Fruit fly (Drosophila melanogaster): ENCODE measurements around the gene Mur18B.
A peak's percentile ranks its signal among the peaks of the same experiment; 100 is the strongest.

Mur18B gene

dm6 chrX:19201630-19202029 lies 11.4 kb upstream of the Mur18B start, which contains the start of gene CG7990 (continued):
- TF ChIP-seq CG4820 (GFP tag; optimal IDR thresholded peaks at IDR 0.05) = no peak
- no peak for TF ChIP-seq CG11398 (GFP tag; optimal IDR thresholded peaks at IDR 0.05)
- TF ChIP-seq Nf-YB (GFP tag; optimal IDR thresholded peaks at IDR 0.05) = no peak
- TF ChIP-seq zf30C (GFP tag; optimal IDR thresholded peaks at IDR 0.05) = no peak
- TF ChIP-seq Trl (optimal IDR thresholded peaks at IDR 0.05) = no peak
- TF ChIP-seq Trl (GFP tag; optimal IDR thresholded peaks at IDR 0.05) = no peak
- TF ChIP-seq cato (GFP tag; optimal IDR thresholded peaks at IDR 0.05; ENCODE audit: borderline replicate concordance) = no peak
- no peak for TF ChIP-seq CG1832 (GFP tag; optimal IDR thresholded peaks at IDR 0.05)
- no peak for TF ChIP-seq fd64A (GFP tag; optimal IDR thresholded peaks at IDR 0.05)
- TF ChIP-seq Ets97D (GFP tag; optimal IDR thresholded peaks at IDR 0.05) = peak; percentile 32
- TF ChIP-seq CG11085 (GFP tag; IDR thresholded peaks at IDR 0.05) = no peak
- no peak for TF ChIP-seq fru (optimal IDR thresholded peaks at IDR 0.05)
- no peak for TF ChIP-seq pan (optimal IDR thresholded peaks at IDR 0.05)
- TF ChIP-seq pan (GFP tag; optimal IDR thresholded peaks at IDR 0.05 in 1 of 2, IDR thresholded peaks at IDR 0.05 in 1 of 2) = no peak
- TF ChIP-seq Myb (GFP tag; optimal IDR thresholded peaks at IDR 0.05) = peak; percentile 78
- no peak for TF ChIP-seq Atf6 (GFP tag; IDR thresholded peaks at IDR 0.05)
- TF ChIP-seq D (optimal IDR thresholded peaks at IDR 0.05) = no peak
- TF ChIP-seq D (GFP tag; optimal IDR thresholded peaks at IDR 0.05) = no peak
- no peak for TF ChIP-seq CG11247 (GFP tag; IDR thresholded peaks at IDR 0.05)
- TF ChIP-seq Dad (GFP tag; optimal IDR thresholded peaks at IDR 0.05) = no peak
- TF ChIP-seq Lim3 (GFP tag; IDR thresholded peaks at IDR 0.05) = no peak
- TF ChIP-seq CG2199 (GFP tag; IDR thresholded peaks at IDR 0.05) = no peak
- no peak for TF ChIP-seq C15 (GFP tag; IDR thresholded peaks at IDR 0.05)
- TF ChIP-seq CG2116 (GFP tag; optimal IDR thresholded peaks at IDR 0.05) = no peak
- no peak for TF ChIP-seq Bteb2 (GFP tag; optimal IDR thresholded peaks at IDR 0.05)
- TF ChIP-seq CG15269 (tag; optimal IDR thresholded peaks at IDR 0.05) = no peak
- no peak for TF ChIP-seq croc (GFP tag; conservative IDR thresholded peaks at IDR 0.05)
- no peak for TF ChIP-seq otp (GFP tag; IDR thresholded peaks at IDR 0.05)
- no peak for TF ChIP-seq Ada2b (GFP tag; IDR thresholded peaks at IDR 0.05)
- no peak for TF ChIP-seq shn (GFP tag; optimal IDR thresholded peaks at IDR 0.05)
- TF ChIP-seq dysf (GFP tag; IDR thresholded peaks at IDR 0.05) = no peak
- TF ChIP-seq hth (optimal IDR thresholded peaks at IDR 0.05) = no peak
- no peak for TF ChIP-seq HHEX (GFP tag; optimal IDR thresholded peaks at IDR 0.05)
- TF ChIP-seq chinmo (GFP tag; IDR thresholded peaks at IDR 0.05; ENCODE audit: partially characterized antibody) = 0 out of 4 replicates have a peak, but pooled peaks have one; percentile 29
- no peak for TF ChIP-seq jumu (GFP tag; optimal IDR thresholded peaks at IDR 0.05)
- TF ChIP-seq dmrt11E (tag; optimal IDR thresholded peaks at IDR 0.05) = no peak
- TF ChIP-seq CG2120 (GFP tag; optimal IDR thresholded peaks at IDR 0.05) = no peak
- TF ChIP-seq CG7357 (GFP tag; IDR thresholded peaks at IDR 0.05) = no peak
- TF ChIP-seq CG6272 (GFP tag; IDR thresholded peaks at IDR 0.05) = no peak
- TF ChIP-seq fu2 (GFP tag; optimal IDR thresholded peaks at IDR 0.05) = no peak
- no peak for TF ChIP-seq da (GFP tag; optimal IDR thresholded peaks at IDR 0.05)
- no peak for TF ChIP-seq NC2β (GFP tag; optimal IDR thresholded peaks at IDR 0.05)
- TF ChIP-seq CG1647 (GFP tag; optimal IDR thresholded peaks at IDR 0.05) = no peak
- no peak for TF ChIP-seq Drgx (GFP tag; IDR thresholded peaks at IDR 0.05)
- peak; percentile 48; the same call in 1 of the 3 replicates for TF ChIP-seq Opbp (GFP tag; IDR thresholded peaks at IDR 0.05; ENCODE audit: partially characterized antibody)
- TF ChIP-seq CG7786 (GFP tag; optimal IDR thresholded peaks at IDR 0.05) = no peak
- no peak for TF ChIP-seq CG12299 (tag; optimal IDR thresholded peaks at IDR 0.05)
- TF ChIP-seq stwl (tag; optimal IDR thresholded peaks at IDR 0.05) = peak; percentile 95
- TF ChIP-seq Optix (GFP tag; IDR thresholded peaks at IDR 0.05) = no peak
- TF ChIP-seq Tbp (GFP tag; optimal IDR thresholded peaks at IDR 0.05) = no peak
- TF ChIP-seq Dip3 (GFP tag; optimal IDR thresholded peaks at IDR 0.05) = no peak
- TF ChIP-seq Hr78 (GFP tag; optimal IDR thresholded peaks at IDR 0.05) = no peak
- no peak for TF ChIP-seq dm (GFP tag; optimal IDR thresholded peaks at IDR 0.05)
- no peak for TF ChIP-seq CG11504 (tag; optimal IDR thresholded peaks at IDR 0.05)
- TF ChIP-seq Poxn (GFP tag; IDR thresholded peaks at IDR 0.05) = no peak
